Worm (Caenorhabditis elegans) whole organism, early embryonic: ENCODE results near the gene vnut-1.

Experiments
- ama-1 ChIP-seq: fragments of 150-350 bp; optimal IDR thresholded peaks from 2 replicates; lab custom pipeline; 2014
- ceh-13 ChIP-seq: fragments of 200-800 bp; sonication (Bioruptor generic); optimal IDR thresholded peaks from 2 replicates; lab custom pipeline; 2018; ENCODE audit warnings: mild to moderate bottlenecking, missing genetic modification characterization, missing compliant biosample characterization
- ceh-36 ChIP-seq: sonication (generic microtip); optimal IDR thresholded peaks from 2 replicates; lab custom pipeline; 2016; ENCODE audit warnings: missing genetic modification characterization, inconsistent platforms, missing compliant biosample characterization
- ets-7 ChIP-seq: sonication (generic microtip); optimal IDR thresholded peaks from 2 replicates; lab custom pipeline; 2016; ENCODE audit warnings: missing genotype, missing genetic modification characterization, missing compliant biosample characterization
- flt-1 ChIP-seq: fragments of 200-800 bp; sonication (Bioruptor generic); IDR thresholded peaks from 2 replicates; pipeline ENCODE4 v1.3.6; 2022; ENCODE audit warnings: missing genetic modification characterization, missing compliant biosample characterization
- hmg-4 ChIP-seq: fragments of 200-800 bp; sonication (Bioruptor generic); optimal IDR thresholded peaks from 2 replicates; lab custom pipeline; 2018; ENCODE audit warnings: mild to moderate bottlenecking, missing genetic modification characterization, missing compliant biosample characterization
- pes-1 ChIP-seq: fragments of 200-800 bp; sonication (Bioruptor generic); IDR thresholded peaks from 2 replicates; pipeline ENCODE4 v1.3.6; 2022; ENCODE audit warnings: missing genetic modification reagents, missing genetic modification characterization, missing compliant biosample characterization
- scrt-1 ChIP-seq: fragments of 200-800 bp; sonication (Bioruptor generic); IDR thresholded peaks from 2 replicates; pipeline ENCODE4 v1.3.6; 2022; ENCODE audit warnings: missing genetic modification characterization, missing compliant biosample characterization
- sea-1 ChIP-seq: fragments of 200-800 bp; sonication (Bioruptor generic); conservative IDR thresholded peaks from 2 replicates; pipeline ENCODE4 v1.3.6; 2022; ENCODE audit warnings: missing genetic modification characterization, missing compliant biosample characterization
- tbx-37 ChIP-seq: fragments of 200-800 bp; sonication (Bioruptor generic); conservative IDR thresholded peaks from 2 replicates; pipeline ENCODE4 v1.3.6; 2022; ENCODE audit warnings: missing genetic modification reagents, missing genetic modification characterization, missing compliant biosample characterization

- no peak for TF ChIP-seq tbx-37 (GFP tag; lab: Robert Waterston, UW)
- no peak for TF ChIP-seq scrt-1 (GFP tag; lab: Robert Waterston, UW)
- no peak for TF ChIP-seq ceh-36 (tag; lab: Kevin White, UChicago)
- TF ChIP-seq ceh-13, result no peak
- TF ChIP-seq pes-1 (GFP tag; lab: Robert Waterston, UW), result no peak
- no peak for TF ChIP-seq flt-1 (GFP tag; lab: Robert Waterston, UW)
- no peak for TF ChIP-seq hmg-4 (GFP tag; lab: Kevin White, UChicago)
- no peak for TF ChIP-seq ama-1 (lab: Kevin White, UChicago)
- TF ChIP-seq ets-7 (tag; lab: Kevin White, UChicago), result no peak
- TF ChIP-seq sea-1 (GFP tag; lab: Robert Waterston, UW), result no peak
Observed at ce11 chrII:14501447-14501846, 11.8 kb downstream of the vnut-1 start, which contains the start of gene K10H10.5.
